Worm (Caenorhabditis elegans): Measurements from ENCODE around the gene F01D5.5.

DNA sequence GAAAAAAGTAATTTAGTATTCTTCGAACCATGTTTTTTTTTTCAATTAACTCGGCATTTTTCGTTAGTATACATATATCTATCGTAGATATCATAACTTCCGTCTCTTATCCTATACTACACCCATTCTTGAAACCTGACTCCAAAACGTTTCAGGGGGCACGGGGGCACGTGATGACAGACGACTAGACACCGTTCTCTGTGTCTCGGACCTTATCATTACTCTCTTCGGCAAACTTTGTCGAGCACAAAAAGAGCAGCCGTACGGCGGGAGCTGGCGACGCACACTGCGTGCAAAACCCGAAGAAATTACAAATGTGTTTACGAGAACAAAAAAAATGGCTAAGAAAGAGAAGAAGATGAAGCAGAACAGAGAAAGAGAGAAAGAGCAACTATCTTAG lies 42.1 kb upstream of the F01D5.5 start:
- TF ChIP-seq snpc-4 (tag; optimal IDR thresholded peaks at IDR 0.05): no peak
- TF ChIP-seq cnd-1 (tag; optimal IDR thresholded peaks at IDR 0.05): no peak
- no peak for TF ChIP-seq nhr-237 (tag; optimal IDR thresholded peaks at IDR 0.05)
- TF ChIP-seq nhr-12 (tag; optimal IDR thresholded peaks at IDR 0.05): no peak
- no peak for TF ChIP-seq ztf-11 (tag; optimal IDR thresholded peaks at IDR 0.05)
- no peak for TF ChIP-seq mab-5 (tag; optimal IDR thresholded peaks at IDR 0.05)
- no peak for TF ChIP-seq lin-32 (GFP tag; optimal IDR thresholded peaks at IDR 0.05)
- no peak for TF ChIP-seq unc-62 (GFP tag; optimal IDR thresholded peaks at IDR 0.05)
- no peak for TF ChIP-seq elt-1 (tag; optimal IDR thresholded peaks at IDR 0.05; ENCODE audit: borderline replicate concordance, insufficient read depth)
- no peak for TF ChIP-seq unc-39 (tag; optimal IDR thresholded peaks at IDR 0.05)
- no peak for TF ChIP-seq bed-3 (GFP tag; optimal IDR thresholded peaks at IDR 0.05)
